Worm (Caenorhabditis elegans) whole organism, L4/young adult: Measurements from ENCODE around the gene ttc-17.

Experiments used
- W03F9.2 ChIP-seq: fragments of 150-350 bp; optimal IDR thresholded peaks from 2 replicates; lab custom pipeline; 2014; ENCODE audit warnings: missing biosample characterization, missing genetic modification characterization
- dao-5 ChIP-seq: sonication (generic microtip); optimal IDR thresholded peaks from 2 replicates; lab custom pipeline; 2016; ENCODE audit warnings: missing genotype, missing genetic modification characterization, moderate library complexity, missing compliant biosample characterization
- him-1 ChIP-seq: sonication (generic microtip); optimal IDR thresholded peaks from 2 replicates; lab custom pipeline; 2016; ENCODE audit warnings: missing genotype, missing genetic modification reagents, missing genetic modification characterization, missing compliant biosample characterization

DNA sequence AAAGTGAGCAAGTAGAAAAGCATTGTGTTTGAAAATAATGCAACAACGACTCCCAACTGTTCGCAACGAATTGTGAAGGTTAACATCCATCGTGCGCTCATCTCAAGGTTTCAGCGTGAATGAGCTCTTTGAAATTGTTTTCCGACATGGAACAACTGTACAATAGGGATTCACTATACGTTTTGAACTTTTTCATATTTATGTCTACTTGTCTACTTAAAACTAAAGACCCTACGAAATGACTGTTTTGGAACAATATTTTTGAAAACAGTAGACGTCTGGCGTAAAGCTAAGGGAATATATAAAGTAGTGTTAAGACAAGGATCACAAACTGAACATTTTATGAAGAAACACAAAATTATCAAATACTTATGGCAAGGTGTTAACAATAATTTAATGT, 26.8 kb downstream of the ttc-17 start, which contains the start of gene str-86:
- no peak for TF ChIP-seq dao-5 (tag; lab: Kevin White, UChicago)
- TF ChIP-seq W03F9.2: no peak
- no peak for TF ChIP-seq him-1
